Worm (Caenorhabditis elegans) whole organism, L4 larva: Measurements from ENCODE around the gene srx-131.
A peak's percentile ranks its signal among the peaks of the same experiment; 100 is the strongest.

Source experiments
- D1046.2 ChIP-seq: fragments of 200-800 bp; sonication (Bioruptor generic); IDR thresholded peaks from 2 replicates; pipeline ENCODE4 v1.3.6; 2022; ENCODE audit warnings: missing genetic modification characterization, missing compliant biosample characterization
- F44E2.7 ChIP-seq: fragments of 200-800 bp; sonication (Bioruptor generic); IDR thresholded peaks from 2 replicates; pipeline ENCODE4 v2.1.2; 2022; ENCODE audit warnings: missing genetic modification characterization, missing compliant biosample characterization
- F49E8.2 ChIP-seq: sonication (generic microtip); optimal IDR thresholded peaks from 2 replicates; lab custom pipeline; 2016; ENCODE audit warnings: missing compliant biosample characterization, mild to moderate bottlenecking, missing genetic modification characterization, borderline replicate concordance
- R02D3.7 ChIP-seq: fragments of 150-350 bp; sonication (generic microtip); optimal IDR thresholded peaks from 3 replicates; lab custom pipeline; 2014; ENCODE audit warnings: missing biosample characterization, missing genetic modification characterization
- T20F7.1 ChIP-seq: fragments of 200-800 bp; sonication (Bioruptor generic); optimal IDR thresholded peaks from 2 replicates; lab custom pipeline; 2018; ENCODE audit warnings: mild to moderate bottlenecking, missing genetic modification characterization, missing compliant biosample characterization
- T26A8.4 ChIP-seq: fragments of 200-800 bp; sonication (Bioruptor generic); IDR thresholded peaks from 2 replicates; pipeline ENCODE4 v1.3.6; 2022; ENCODE audit warnings: missing genetic modification characterization, missing compliant biosample characterization
- Y5F2A.4 ChIP-seq: fragments of 200-800 bp; sonication (Bioruptor generic); optimal IDR thresholded peaks from 2 replicates; lab custom pipeline; 2018; ENCODE audit warnings: mild to moderate bottlenecking, missing genetic modification characterization, missing compliant biosample characterization
- Y75B8A.6 ChIP-seq: fragments of 200-800 bp; sonication (Bioruptor generic); IDR thresholded peaks from 2 replicates; pipeline ENCODE4 v1.3.6; 2022; ENCODE audit warnings: missing genetic modification reagents, missing genetic modification characterization, missing compliant biosample characterization
- ZK337.2 ChIP-seq: fragments of 200-800 bp; sonication (Bioruptor generic); IDR thresholded peaks from 2 replicates; pipeline ENCODE4 v1.3.6; 2022; ENCODE audit warnings: missing genetic modification reagents, missing genetic modification characterization, missing compliant biosample characterization
- aha-1 ChIP-seq: fragments of 150-350 bp; peaks from one replicate; lab custom pipeline; 2014; ENCODE audit warnings: missing biosample characterization, missing genetic modification characterization
- aly-2 ChIP-seq: sonication (generic microtip); optimal IDR thresholded peaks from 2 replicates; lab custom pipeline; 2018; ENCODE audit warnings: missing biosample characterization, missing genetic modification characterization
- ama-1 ChIP-seq: fragments of 150-350 bp; optimal IDR thresholded peaks from 2 replicates; lab custom pipeline; 2014; ENCODE audit warnings: inconsistent platforms, mixed read lengths
- ceh-20 ChIP-seq: fragments of 200-800 bp; sonication (Bioruptor generic); IDR thresholded peaks from 2 replicates; pipeline ENCODE4 v1.3.6; 2022; ENCODE audit warnings: missing genetic modification reagents, missing genetic modification characterization, missing compliant biosample characterization
- ceh-28 ChIP-seq: fragments of 150-350 bp; optimal IDR thresholded peaks from 2 replicates; lab custom pipeline; 2014; ENCODE audit warnings: missing biosample characterization, missing genetic modification reagents, missing genetic modification characterization
- ceh-82 ChIP-seq: sonication (generic microtip); optimal IDR thresholded peaks from 2 replicates; lab custom pipeline; 2017; ENCODE audit warnings: missing biosample characterization, missing genetic modification characterization
- cey-2 ChIP-seq: sonication (generic microtip); optimal IDR thresholded peaks from 3 replicates; lab custom pipeline; 2017; ENCODE audit warnings: missing genetic modification characterization, mild to moderate bottlenecking, missing compliant biosample characterization, antibody characterized with exemption, borderline replicate concordance; ENCODE audit not compliant: insufficient read depth
- daf-16 ChIP-seq, 3 experiments: sonication (generic microtip); optimal IDR thresholded peaks; 2 replicates each; lab custom pipeline; 2016 to 2017; ENCODE audit warnings: missing genetic modification characterization in 3 of 3, missing genetic modification reagents in 3 of 3, mild to moderate bottlenecking in 2 of 3, missing compliant biosample characterization in 2 of 3, missing biosample characterization in 1 of 3, moderate library complexity in 1 of 3
- dmd-6 ChIP-seq: fragments of 200-800 bp; sonication (Bioruptor generic); IDR thresholded peaks from 2 replicates; pipeline ENCODE4 v1.3.6; 2022; ENCODE audit warnings: missing genetic modification reagents, missing genetic modification characterization, missing compliant biosample characterization
- dpl-1 ChIP-seq: fragments of 150-350 bp; optimal IDR thresholded peaks from 2 replicates; lab custom pipeline; 2014; ENCODE audit warnings: missing biosample characterization, missing genetic modification reagents, missing genetic modification characterization
- egl-43 ChIP-seq: fragments of 200-800 bp; sonication (Bioruptor generic); IDR thresholded peaks from 2 replicates; pipeline ENCODE4 v1.3.6; 2022; ENCODE audit warnings: missing genetic modification reagents, missing genetic modification characterization, missing compliant biosample characterization
- fkh-10 ChIP-seq: fragments of 150-350 bp; optimal IDR thresholded peaks from 2 replicates; lab custom pipeline; 2014; ENCODE audit warnings: missing biosample characterization, missing genetic modification reagents, missing genetic modification characterization
- gei-8 ChIP-seq: fragments of 200-800 bp; sonication (Bioruptor generic); optimal IDR thresholded peaks from 2 replicates; lab custom pipeline; 2018; ENCODE audit warnings: mild to moderate bottlenecking, missing genetic modification characterization, missing compliant biosample characterization
- hif-1 ChIP-seq, 2 experiments: sonication (generic microtip); optimal IDR thresholded peaks; 2 replicates each; lab custom pipeline; 2016 to 2017; ENCODE audit warnings: missing compliant biosample characterization in 2 of 2, missing genetic modification characterization in 2 of 2, missing genetic modification reagents in 2 of 2, missing genotype in 2 of 2, mild to moderate bottlenecking in 1 of 2
- hlh-11 ChIP-seq: fragments of 200-800 bp; sonication (Bioruptor generic); optimal IDR thresholded peaks from 2 replicates; lab custom pipeline; 2018; ENCODE audit warnings: mild to moderate bottlenecking, missing genetic modification characterization, missing compliant biosample characterization
- hlh-30 ChIP-seq: sonication (generic microtip); optimal IDR thresholded peaks from 2 replicates; lab custom pipeline; 2017; ENCODE audit warnings: antibody characterized with exemption, mild to moderate bottlenecking, missing genetic modification characterization, missing compliant biosample characterization; ENCODE audit not compliant: insufficient read depth
- jun-1 ChIP-seq: fragments of 150-350 bp; optimal IDR thresholded peaks from 2 replicates; lab custom pipeline; 2014; ENCODE audit warnings: missing biosample characterization, missing genetic modification reagents, missing genetic modification characterization
- lin-29 ChIP-seq: fragments of 200-800 bp; sonication (Bioruptor generic); IDR thresholded peaks from 2 replicates; pipeline ENCODE4 v1.3.6; 2022; ENCODE audit warnings: missing genetic modification reagents, missing genetic modification characterization, missing compliant biosample characterization
- lir-3 ChIP-seq: sonication (generic microtip); optimal IDR thresholded peaks from 2 replicates; lab custom pipeline; 2016; ENCODE audit warnings: mild to moderate bottlenecking, missing genetic modification characterization, missing compliant biosample characterization
- lsy-2 ChIP-seq, 2 experiments: fragments of 150-350 bp in 1 of 2; sonication (generic microtip) in 1 of 2; optimal IDR thresholded peaks; 2 replicates each; lab custom pipeline; 2014 to 2017; ENCODE audit warnings: missing biosample characterization in 2 of 2, missing genetic modification characterization in 2 of 2
- madf-9 ChIP-seq: fragments of 200-800 bp; sonication (Bioruptor generic); conservative IDR thresholded peaks from 2 replicates; pipeline ENCODE4 v1.3.6; 2022; ENCODE audit warnings: missing genetic modification reagents, missing genetic modification characterization, missing compliant biosample characterization
- nhr-11 ChIP-seq: fragments of 150-350 bp; optimal IDR thresholded peaks from 2 replicates; lab custom pipeline; 2014; ENCODE audit warnings: missing biosample characterization, missing genetic modification characterization
- nhr-111 ChIP-seq: fragments of 200-800 bp; sonication (Bioruptor generic); optimal IDR thresholded peaks from 2 replicates; lab custom pipeline; 2018; ENCODE audit warnings: mild to moderate bottlenecking, missing genetic modification characterization, missing compliant biosample characterization
- nhr-237 ChIP-seq: sonication (generic microtip); optimal IDR thresholded peaks from 2 replicates; lab custom pipeline; 2017; ENCODE audit warnings: missing biosample characterization, missing genetic modification characterization
- nhr-25 ChIP-seq: sonication (generic microtip); optimal IDR thresholded peaks from 2 replicates; lab custom pipeline; 2017; ENCODE audit warnings: missing genetic modification characterization, mild to moderate bottlenecking, missing compliant biosample characterization, antibody characterized with exemption, moderate library complexity, borderline replicate concordance; ENCODE audit not compliant: insufficient read depth
- nhr-28 ChIP-seq: fragments of 150-350 bp; optimal IDR thresholded peaks from 2 replicates; lab custom pipeline; 2014; ENCODE audit warnings: missing biosample characterization, missing genetic modification characterization
- nhr-42 ChIP-seq: fragments of 200-800 bp; sonication (Bioruptor generic); IDR thresholded peaks from 2 replicates; pipeline ENCODE4 v1.3.6; 2022; ENCODE audit warnings: missing genetic modification characterization, missing compliant biosample characterization
- nhr-6 ChIP-seq: fragments of 150-350 bp; optimal IDR thresholded peaks from 2 replicates; lab custom pipeline; 2014; ENCODE audit warnings: missing biosample characterization, missing genetic modification characterization
- nhr-76 ChIP-seq: fragments of 150-350 bp; optimal IDR thresholded peaks from 2 replicates; lab custom pipeline; 2014; ENCODE audit warnings: missing biosample characterization, missing genetic modification characterization
- pha-4 ChIP-seq, 2 experiments: fragments of 150-350 bp in 1 of 2; fragments of 200-800 bp in 1 of 2; sonication (Bioruptor generic) in 1 of 2; IDR thresholded peaks in 1 of 2; optimal IDR thresholded peaks in 1 of 2; 2 replicates each; pipeline versions ENCODE4 v1.3.6 to Lab custom; 2014 to 2022; ENCODE audit warnings: missing genetic modification characterization in 2 of 2, missing genetic modification reagents in 2 of 2, missing biosample characterization in 1 of 2, missing compliant biosample characterization in 1 of 2
- pqm-1 ChIP-seq: sonication (generic microtip); optimal IDR thresholded peaks from 2 replicates; lab custom pipeline; 2017; ENCODE audit warnings: missing biosample characterization, missing genetic modification characterization
- sdz-12 ChIP-seq: fragments of 200-800 bp; sonication (Bioruptor generic); optimal IDR thresholded peaks from 2 replicates; lab custom pipeline; 2018; ENCODE audit warnings: mild to moderate bottlenecking, missing genetic modification characterization, missing compliant biosample characterization
- skn-1 ChIP-seq: fragments of 150-350 bp; optimal IDR thresholded peaks from 2 replicates; lab custom pipeline; 2014; ENCODE audit warnings: missing biosample characterization, missing genetic modification characterization
- snpc-1.2 ChIP-seq: fragments of 200-800 bp; sonication (Bioruptor generic); IDR thresholded peaks from 2 replicates; pipeline ENCODE4 v1.3.6; 2022; ENCODE audit warnings: missing genetic modification reagents, missing genetic modification characterization, missing compliant biosample characterization
- snpc-4 ChIP-seq: fragments of 150-350 bp; optimal IDR thresholded peaks from 2 replicates; lab custom pipeline; 2014; ENCODE audit warnings: missing biosample characterization, missing genetic modification characterization
- tag-97 ChIP-seq: fragments of 200-800 bp; sonication (Bioruptor generic); IDR thresholded peaks from 2 replicates; pipeline ENCODE4 v1.3.6; 2022; ENCODE audit warnings: missing genetic modification characterization, missing compliant biosample characterization
- unc-130 ChIP-seq: sonication (generic microtip); optimal IDR thresholded peaks from 2 replicates; lab custom pipeline; 2016; ENCODE audit warnings: missing genetic modification reagents, missing genetic modification characterization, missing compliant biosample characterization
- unc-39 ChIP-seq: sonication (generic microtip); optimal IDR thresholded peaks from 2 replicates; lab custom pipeline; 2017; ENCODE audit warnings: missing biosample characterization, missing genetic modification characterization
- vab-7 ChIP-seq: fragments of 200-800 bp; sonication (Bioruptor generic); IDR thresholded peaks from 2 replicates; pipeline ENCODE4 v1.3.6; 2022; ENCODE audit warnings: missing genetic modification reagents, missing genetic modification characterization, missing compliant biosample characterization

Gene srx-131

DNA sequence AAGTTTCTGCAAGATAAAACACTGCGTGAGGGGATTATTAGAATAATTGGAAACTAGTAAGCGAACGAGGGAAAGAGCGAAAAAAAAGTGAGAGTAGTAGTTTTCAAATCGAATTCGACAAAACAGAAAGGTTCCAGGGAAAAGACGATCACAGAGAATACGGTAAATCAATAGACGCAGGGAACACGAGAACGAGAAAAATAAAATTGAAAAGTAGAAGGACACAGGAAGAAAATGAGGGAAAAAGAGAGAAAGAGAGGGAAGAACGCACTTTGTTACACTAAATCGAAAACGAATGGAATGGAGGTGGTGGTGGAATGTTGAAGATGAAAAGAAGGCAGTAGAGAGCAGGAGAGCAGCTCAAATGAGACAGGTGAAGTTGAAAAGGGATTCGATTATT is 38.0 kb upstream of the srx-131 start, which contains the start of gene swan-1:
Gene swan-1, minus strand, starts transcription at position 6 of the 400 bp plus-strand sequence.
- TF ChIP-seq lsy-2 (tag; optimal IDR thresholded peaks at IDR 0.05; lab: Kevin White, UChicago), result peak in 1 of 2 experiments; percentile 9
- TF ChIP-seq Y5F2A.4 (GFP tag; lab: Kevin White, UChicago), result no peak
- no peak for TF ChIP-seq nhr-28 (tag; lab: Kevin White, UChicago)
- TF ChIP-seq pha-4 (GFP tag; IDR thresholded peaks at IDR 0.05; lab: Robert Waterston, UW), result no peak
- TF ChIP-seq pha-4 (tag; optimal IDR thresholded peaks at IDR 0.05; lab: Kevin White, UChicago), result no peak
- no peak for TF ChIP-seq fkh-10
- no peak for TF ChIP-seq nhr-25 (tag; lab: Kevin White, UChicago)
- peak in 1 of 2 experiments; percentile 3 for TF ChIP-seq daf-16 (GFP tag; optimal IDR thresholded peaks at IDR 0.05; lab: Kevin White, UChicago)
- no peak for TF ChIP-seq daf-16 (tag; optimal IDR thresholded peaks at IDR 0.05; lab: Kevin White, UChicago)
- TF ChIP-seq hlh-11 (tag; lab: Kevin White, UChicago), result peak; percentile 1

DNA sequence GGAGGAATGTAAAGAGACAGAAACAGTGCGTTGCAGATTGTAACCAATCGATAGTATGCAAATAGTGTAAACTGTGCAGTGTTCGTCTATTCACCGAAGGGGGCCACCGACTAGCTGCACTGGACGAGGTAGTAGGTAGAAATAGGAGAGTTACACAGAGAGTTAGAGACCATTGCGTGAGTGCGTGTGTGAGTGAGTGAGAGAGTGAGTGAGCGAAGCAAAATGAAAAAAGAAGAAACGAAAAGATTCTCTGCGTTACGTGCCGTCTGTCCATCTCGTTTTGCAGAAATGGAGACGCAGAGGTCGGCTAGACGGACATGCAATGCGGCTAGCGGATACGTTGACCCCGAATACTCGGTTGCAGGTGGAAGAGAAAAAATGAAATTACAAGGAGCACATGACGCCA is 36.8 kb upstream of the srx-131 start:
- TF ChIP-seq R02D3.7 (tag; lab: Kevin White, UChicago), result no peak
- TF ChIP-seq hif-1 (tag; optimal IDR thresholded peaks at IDR 0.05; lab: Kevin White, UChicago), result peak in 1 of 2 experiments; percentile 91
- TF ChIP-seq ZK337.2 (GFP tag; lab: Robert Waterston, UW), result no peak
- TF ChIP-seq T20F7.1 (GFP tag; lab: Kevin White, UChicago), result peak; percentile 2
- TF ChIP-seq aha-1 (tag; lab: Kevin White, UChicago), result peak; percentile 84
- TF ChIP-seq snpc-4, result no peak
- no peak for TF ChIP-seq madf-9 (GFP tag; lab: Robert Waterston, UW)
- peak; percentile 92 for TF ChIP-seq nhr-6 (tag; lab: Kevin White, UChicago)
- TF ChIP-seq D1046.2 (GFP tag; lab: Robert Waterston, UW), result no peak
- TF ChIP-seq ceh-20 (GFP tag; lab: Robert Waterston, UW), result peak; percentile 25; the same call in 1 of the 2 replicates
- no peak for TF ChIP-seq lin-29
- no peak for TF ChIP-seq pqm-1
- TF ChIP-seq jun-1 (tag; lab: Kevin White, UChicago), result no peak
- peak; percentile 19 for TF ChIP-seq dpl-1 (GFP tag; lab: Kevin White, UChicago)
- TF ChIP-seq hlh-11 (tag; lab: Kevin White, UChicago), result peak; percentile 83
- TF ChIP-seq ama-1 (lab: Kevin White, UChicago), result no peak
- TF ChIP-seq Y75B8A.6 (GFP tag; lab: Robert Waterston, UW), result no peak
- peak; percentile 16 for TF ChIP-seq ceh-28 (tag; lab: Kevin White, UChicago)
- TF ChIP-seq sdz-12 (GFP tag; lab: Kevin White, UChicago), result no peak
- TF ChIP-seq dmd-6, result peak; percentile 60
- TF ChIP-seq nhr-42 (GFP tag; lab: Robert Waterston, UW), result no peak
- TF ChIP-seq T26A8.4 (GFP tag; lab: Robert Waterston, UW), result no peak
- TF ChIP-seq ceh-82 (tag; lab: Kevin White, UChicago), result no peak
- TF ChIP-seq snpc-1.2 (GFP tag; lab: Robert Waterston, UW), result no peak
- TF ChIP-seq lsy-2 (tag; optimal IDR thresholded peaks at IDR 0.05; lab: Kevin White, UChicago), result peak; percentile 46 to 49
- TF ChIP-seq F49E8.2, result no peak
- no peak for TF ChIP-seq unc-39
- no peak for TF ChIP-seq gei-8 (GFP tag; lab: Kevin White, UChicago)
- no peak for TF ChIP-seq aly-2 (tag; lab: Kevin White, UChicago)
- no peak for TF ChIP-seq nhr-237 (tag; lab: Kevin White, UChicago)
- no peak for TF ChIP-seq unc-130 (GFP tag; lab: Kevin White, UChicago)
- TF ChIP-seq hlh-30 (tag; lab: Kevin White, UChicago), result peak; percentile 49
- TF ChIP-seq nhr-111 (GFP tag; lab: Kevin White, UChicago), result no peak
- no peak for TF ChIP-seq nhr-76 (tag; lab: Kevin White, UChicago)
- TF ChIP-seq egl-43 (GFP tag; lab: Robert Waterston, UW), result peak; percentile 55; the same call in 1 of the 2 replicates
- TF ChIP-seq tag-97 (GFP tag; lab: Robert Waterston, UW), result no peak
- 0 out of 2 replicates have a peak, but pooled peaks have one; percentile 27 for TF ChIP-seq F44E2.7 (GFP tag; lab: Robert Waterston, UW)
- TF ChIP-seq vab-7 (GFP tag; lab: Robert Waterston, UW), result 0 out of 2 replicates have a peak, but pooled peaks have one; percentile 6
- TF ChIP-seq nhr-11 (tag; lab: Kevin White, UChicago), result peak; percentile 79
- TF ChIP-seq Y5F2A.4 (GFP tag; lab: Kevin White, UChicago), result no peak
- TF ChIP-seq lir-3 (tag; lab: Kevin White, UChicago), result no peak
- no peak for TF ChIP-seq cey-2 (tag; lab: Kevin White, UChicago)
- no peak for TF ChIP-seq skn-1 (tag; lab: Kevin White, UChicago)
